Worm (Caenorhabditis elegans): ENCODE measurements around the gene Y81G3A.2.

ce11 chrII:13085951-13086350 lies 5.2 kb downstream of the Y81G3A.2 start:
- TF ChIP-seq him-1 (tag; optimal IDR thresholded peaks at IDR 0.05): no peak
- no peak for TF ChIP-seq dao-5 (tag; optimal IDR thresholded peaks at IDR 0.05)
- no peak for TF ChIP-seq W03F9.2 (tag; optimal IDR thresholded peaks at IDR 0.05)

All from whole organism, L4/young adult.